Fruit fly (Drosophila melanogaster) whole organism, embryonic: Measurements from ENCODE around the gene CG13029.
A peak's percentile ranks its signal among the peaks of the same experiment; 100 is the strongest.

Experiments
- Atf6 ChIP-seq: fragments of 200-800 bp; sonication (Bioruptor generic); IDR thresholded peaks from 2 replicates; pipeline ENCODE4 v1.3.6; 2022; ENCODE audit warnings: missing biosample characterization, missing genetic modification characterization
- CG11247 ChIP-seq: fragments of 200-800 bp; sonication (Bioruptor generic); IDR thresholded peaks from 2 replicates; pipeline ENCODE4 v1.3.6; 2022; ENCODE audit warnings: missing biosample characterization, missing genetic modification characterization
- CG11504 ChIP-seq: fragments of 200-800 bp; sonication (Bioruptor generic); optimal IDR thresholded peaks from 3 replicates; lab custom pipeline; 2019; ENCODE audit warnings: missing biosample characterization, mild to moderate bottlenecking, missing genetic modification characterization, moderate library complexity
- CG12769 ChIP-seq: fragments of 200-800 bp; sonication (Bioruptor generic); optimal IDR thresholded peaks from 2 replicates; lab custom pipeline; 2019; ENCODE audit warnings: missing biosample characterization, mild to moderate bottlenecking, missing genetic modification characterization, moderate library complexity
- CG13296 ChIP-seq: fragments of 200-800 bp; sonication (Bioruptor generic); optimal IDR thresholded peaks from 3 replicates; lab custom pipeline; 2018; ENCODE audit warnings: missing biosample characterization, mild to moderate bottlenecking, missing genetic modification characterization
- CG15514 ChIP-seq: fragments of 200-800 bp; sonication (Bioruptor generic); optimal IDR thresholded peaks from 3 replicates; lab custom pipeline; 2017; ENCODE audit warnings: missing biosample characterization, missing genetic modification characterization, mild to moderate bottlenecking, moderate library complexity, missing genetic modification reagents
- CG16815 ChIP-seq: fragments of 200-800 bp; sonication (Bioruptor generic); optimal IDR thresholded peaks from 3 replicates; lab custom pipeline; 2017; ENCODE audit warnings: missing biosample characterization, mild to moderate bottlenecking, missing genetic modification characterization
- CG17385 ChIP-seq: fragments of 200-800 bp; sonication (Bioruptor generic); optimal IDR thresholded peaks from 3 replicates; lab custom pipeline; 2018; ENCODE audit warnings: missing biosample characterization, mild to moderate bottlenecking, missing genetic modification characterization
- CG2678 ChIP-seq: fragments of 200-800 bp; sonication (Bioruptor generic); optimal IDR thresholded peaks from 3 replicates; lab custom pipeline; 2019; ENCODE audit warnings: missing biosample characterization, mild to moderate bottlenecking, missing genetic modification characterization, moderate library complexity
- CG32532 ChIP-seq: fragments of 200-800 bp; sonication (Bioruptor generic); IDR thresholded peaks from 2 replicates; pipeline ENCODE4 v1.3.6; 2022; ENCODE audit warnings: missing biosample characterization, missing genetic modification characterization
- CG3281 ChIP-seq: fragments of 200-800 bp; sonication (Bioruptor generic); optimal IDR thresholded peaks from 3 replicates; lab custom pipeline; 2017; ENCODE audit warnings: missing biosample characterization, mild to moderate bottlenecking, missing genetic modification characterization
- CG34422 ChIP-seq: fragments of 200-800 bp; sonication (Bioruptor generic); IDR thresholded peaks from 3 replicates; pipeline ENCODE4 v1.3.6; 2022; ENCODE audit warnings: missing biosample characterization, missing genetic modification characterization
- CG43689 ChIP-seq: fragments of 200-800 bp; sonication (Bioruptor generic); IDR thresholded peaks from 2 replicates; pipeline ENCODE4 v1.3.6; 2022; ENCODE audit warnings: missing biosample characterization, missing genetic modification characterization
- CG6765 ChIP-seq: fragments of 200-800 bp; sonication (Bioruptor generic); optimal IDR thresholded peaks from 3 replicates; lab custom pipeline; 2017; ENCODE audit warnings: missing biosample characterization, mild to moderate bottlenecking, missing genetic modification characterization
- CG6813 ChIP-seq: fragments of 200-800 bp; sonication (Bioruptor generic); optimal IDR thresholded peaks from 2 replicates; lab custom pipeline; 2017; ENCODE audit warnings: missing biosample characterization, missing genetic modification characterization, mild to moderate bottlenecking, moderate library complexity, missing genetic modification reagents
- CG7786 ChIP-seq: fragments of 200-800 bp; sonication (Bioruptor generic); optimal IDR thresholded peaks from 2 replicates; lab custom pipeline; 2016; ENCODE audit warnings: missing biosample characterization, missing genetic modification characterization
- CG8281 ChIP-seq: fragments of 200-800 bp; sonication (Bioruptor generic); optimal IDR thresholded peaks from 2 replicates; lab custom pipeline; 2018; ENCODE audit warnings: missing biosample characterization, mild to moderate bottlenecking, missing genetic modification characterization, moderate library complexity
- CG9727 ChIP-seq: fragments of 200-800 bp; sonication (Bioruptor generic); optimal IDR thresholded peaks from 3 replicates; lab custom pipeline; 2017; ENCODE audit warnings: missing biosample characterization, mild to moderate bottlenecking, missing genetic modification characterization
- CG9797 ChIP-seq: fragments of 200-800 bp; sonication (Bioruptor generic); optimal IDR thresholded peaks from 3 replicates; lab custom pipeline; 2018; ENCODE audit warnings: missing biosample characterization, mild to moderate bottlenecking, missing genetic modification characterization
- CoRest ChIP-seq: fragments of 200-800 bp; sonication (Bioruptor generic); optimal IDR thresholded peaks from 3 replicates; lab custom pipeline; 2018; ENCODE audit warnings: missing biosample characterization, mild to moderate bottlenecking, missing genetic modification characterization, moderate library complexity
- D19B ChIP-seq: fragments of 200-800 bp; sonication (Bioruptor generic); optimal IDR thresholded peaks from 2 replicates; lab custom pipeline; 2017; ENCODE audit warnings: missing biosample characterization, mild to moderate bottlenecking, missing genetic modification characterization
- Drgx ChIP-seq: fragments of 200-800 bp; sonication (Bioruptor generic); IDR thresholded peaks from 2 replicates; pipeline ENCODE4 v1.3.6; 2022; ENCODE audit warnings: missing biosample characterization, missing genetic modification characterization
- Eip74EF ChIP-seq, 2 experiments: fragments of 200-800 bp in 1 of 2; fragments of >200 bp in 1 of 2; sonication (Bioruptor generic) in 1 of 2; optimal IDR thresholded peaks; 2 replicates each; lab custom pipeline; 2017 to 2019; ENCODE audit warnings: missing biosample characterization in 2 of 2, missing genetic modification characterization in 2 of 2, mild to moderate bottlenecking in 1 of 2, moderate library complexity in 1 of 2
- Fer1 ChIP-seq: fragments of 200-800 bp; sonication (Bioruptor generic); optimal IDR thresholded peaks from 2 replicates; lab custom pipeline; 2017; ENCODE audit warnings: missing biosample characterization, mild to moderate bottlenecking, missing genetic modification characterization
- GATAe ChIP-seq: fragments of 200-800 bp; sonication (Bioruptor generic); conservative IDR thresholded peaks from 2 replicates; pipeline ENCODE4 v1.3.6; 2022; ENCODE audit warnings: missing biosample characterization, missing genetic modification characterization
- Hmr ChIP-seq: fragments of 200-800 bp; sonication (Bioruptor generic); optimal IDR thresholded peaks from 3 replicates; lab custom pipeline; 2017; ENCODE audit warnings: mild to moderate bottlenecking, missing biosample characterization, missing genetic modification reagents, missing genetic modification characterization
- Med ChIP-seq: fragments of 200-800 bp; sonication (Bioruptor generic); peaks from one replicate; lab custom pipeline; 2016; ENCODE audit warnings: missing biosample characterization, missing genetic modification characterization, mild to moderate bottlenecking, inconsistent platforms, moderate library complexity
- Meics ChIP-seq: fragments of 200-800 bp; sonication (Bioruptor generic); optimal IDR thresholded peaks from 2 replicates; lab custom pipeline; 2017; ENCODE audit warnings: missing biosample characterization, mild to moderate bottlenecking, missing genetic modification characterization
- Mrtf ChIP-seq: fragments of 200-800 bp; sonication (Bioruptor generic); IDR thresholded peaks from 3 replicates; pipeline ENCODE4 v1.3.6; 2022; ENCODE audit warnings: missing biosample characterization, missing genetic modification characterization
- NC2β ChIP-seq: fragments of 200-800 bp; sonication (Bioruptor generic); optimal IDR thresholded peaks from 2 replicates; lab custom pipeline; 2016; ENCODE audit warnings: missing biosample characterization, missing genetic modification characterization
- Oli ChIP-seq: fragments of 200-800 bp; sonication (Bioruptor generic); optimal IDR thresholded peaks from 2 replicates; lab custom pipeline; 2018; ENCODE audit warnings: missing biosample characterization, mild to moderate bottlenecking, missing genetic modification characterization, moderate library complexity
- PHDP ChIP-seq: fragments of 200-800 bp; sonication (Bioruptor generic); optimal IDR thresholded peaks from 3 replicates; lab custom pipeline; 2018; ENCODE audit warnings: missing biosample characterization, mild to moderate bottlenecking, missing genetic modification characterization, moderate library complexity
- Rfx ChIP-seq: fragments of 200-800 bp; sonication (Bioruptor generic); IDR thresholded peaks from 2 replicates; pipeline ENCODE4 v1.3.6; 2022; ENCODE audit warnings: missing biosample characterization, missing genetic modification characterization
- Sry-δ ChIP-seq: fragments of 200-800 bp; sonication (Bioruptor generic); optimal IDR thresholded peaks from 2 replicates; lab custom pipeline; 2016; ENCODE audit warnings: missing biosample characterization, missing genetic modification characterization
- Vsx1 ChIP-seq: fragments of 200-800 bp; sonication (Bioruptor generic); optimal IDR thresholded peaks from 2 replicates; lab custom pipeline; 2017; ENCODE audit warnings: missing biosample characterization, mild to moderate bottlenecking, missing genetic modification characterization, missing genetic modification reagents
- bcd ChIP-seq: fragments of 200-800 bp; sonication (Bioruptor generic); optimal IDR thresholded peaks from 2 replicates; lab custom pipeline; 2017; ENCODE audit warnings: missing biosample characterization, mild to moderate bottlenecking, missing genetic modification characterization
- bowl ChIP-seq: fragments of 200-800 bp; sonication (Bioruptor generic); IDR thresholded peaks from 2 replicates; pipeline ENCODE4 v1.3.6; 2022; ENCODE audit warnings: missing biosample characterization, missing genetic modification characterization
- br ChIP-seq: fragments of >200 bp; optimal IDR thresholded peaks from 2 replicates; lab custom pipeline; 2017
- dmrt99B ChIP-seq: fragments of 200-800 bp; sonication (Bioruptor generic); optimal IDR thresholded peaks from 2 replicates; lab custom pipeline; 2018; ENCODE audit warnings: missing biosample characterization, mild to moderate bottlenecking, missing genetic modification characterization, moderate library complexity
- eyg ChIP-seq: fragments of 200-800 bp; sonication (Bioruptor generic); optimal IDR thresholded peaks from 3 replicates; lab custom pipeline; 2016; ENCODE audit warnings: missing biosample characterization, missing genetic modification characterization
- gem ChIP-seq: fragments of 200-800 bp; sonication (Bioruptor generic); optimal IDR thresholded peaks from 2 replicates; lab custom pipeline; 2019; ENCODE audit warnings: missing biosample characterization, mild to moderate bottlenecking, missing genetic modification characterization, moderate library complexity
- hbn ChIP-seq: fragments of 200-800 bp; sonication (Bioruptor generic); IDR thresholded peaks from 2 replicates; pipeline ENCODE4 v1.3.6; 2022; ENCODE audit warnings: missing biosample characterization, missing genetic modification characterization; ENCODE audit not compliant: partially characterized antibody
- hkb ChIP-seq, 2 experiments: fragments of 200-800 bp in 1 of 2; fragments of >200 bp in 1 of 2; sonication (Bioruptor generic) in 1 of 2; IDR thresholded peaks in 1 of 2; optimal IDR thresholded peaks in 1 of 2; 2 replicates each; pipeline versions ENCODE4 v1.3.6 to Lab custom; 2017 to 2022; ENCODE audit warnings: missing biosample characterization in 1 of 2, missing genetic modification characterization in 1 of 2
- lab ChIP-seq: fragments of 200-800 bp; sonication (Bioruptor generic); optimal IDR thresholded peaks from 3 replicates; lab custom pipeline; 2017; ENCODE audit warnings: missing biosample characterization, missing genetic modification characterization, mild to moderate bottlenecking, moderate library complexity, missing genetic modification reagents
- sc ChIP-seq, 3 experiments: fragments of >200 bp in 2 of 3; fragments of 200-800 bp in 1 of 3; sonication (Bioruptor generic) in 1 of 3; optimal IDR thresholded peaks; 2 replicates in 2 of 3; 3 replicates in 1 of 3; lab custom pipeline; 2017; ENCODE audit warnings: mild to moderate bottlenecking in 1 of 3, missing biosample characterization in 1 of 3, missing genetic modification characterization in 1 of 3, missing genetic modification reagents in 1 of 3
- sisA ChIP-seq: fragments of 200-800 bp; sonication (Bioruptor generic); IDR thresholded peaks from 2 replicates; pipeline ENCODE4 v1.3.6; 2022; ENCODE audit warnings: missing biosample characterization, missing genetic modification characterization
- sug ChIP-seq: fragments of 200-800 bp; optimal IDR thresholded peaks from 2 replicates; lab custom pipeline; 2019; ENCODE audit warnings: missing biosample characterization, mild to moderate bottlenecking, missing genetic modification characterization, moderate library complexity
- unpg ChIP-seq: fragments of 200-800 bp; sonication (Bioruptor generic); optimal IDR thresholded peaks from 3 replicates; lab custom pipeline; 2018; ENCODE audit warnings: missing biosample characterization, mild to moderate bottlenecking, missing genetic modification characterization, moderate library complexity

Gene CG13029

dm6 chr3L:16893647-16894046 lies 33.2 kb downstream of the CG13029 start (continued):
- no peak for TF ChIP-seq br
- TF ChIP-seq sug (tag; lab: Kevin White, UChicago), result peak; percentile 17
- TF ChIP-seq D19B, result peak; percentile 30
- TF ChIP-seq CG11247 (GFP tag; lab: Robert Waterston, UW), result no peak
- TF ChIP-seq Rfx (GFP tag; lab: Robert Waterston, UW), result peak; percentile 33; the same call in 1 of the 2 replicates
- peak; percentile 1 for TF ChIP-seq bcd (GFP tag; lab: Kevin White, UChicago)
- no peak for TF ChIP-seq CG43689 (GFP tag; lab: Robert Waterston, UW)
- TF ChIP-seq CG11504, result peak; percentile 63
- TF ChIP-seq Med (GFP tag; lab: Kevin White, UChicago), result peak; percentile 76
- TF ChIP-seq CG16815 (GFP tag; lab: Kevin White, UChicago), result no peak
- no peak for TF ChIP-seq bowl
- TF ChIP-seq gem (tag; lab: Kevin White, UChicago), result peak; percentile 54
- peak; percentile 1 for TF ChIP-seq Oli (tag; lab: Kevin White, UChicago)
- peak; percentile 6 for TF ChIP-seq Fer1 (GFP tag; lab: Kevin White, UChicago)
- no peak for TF ChIP-seq eyg (GFP tag; lab: Kevin White, UChicago)
- TF ChIP-seq Vsx1 (GFP tag; lab: Kevin White, UChicago), result no peak
- peak; percentile 7 for TF ChIP-seq CG12769 (tag; lab: Kevin White, UChicago)
- TF ChIP-seq unpg (GFP tag; lab: Kevin White, UChicago), result peak; percentile 15
- no peak for TF ChIP-seq Mrtf (GFP tag; lab: Robert Waterston, UW)
- TF ChIP-seq CG9727 (GFP tag; lab: Kevin White, UChicago), result peak; percentile 9
- TF ChIP-seq dmrt99B (tag; lab: Kevin White, UChicago), result peak; percentile 42
- peak; percentile 22 for TF ChIP-seq PHDP (tag; lab: Kevin White, UChicago)
- peak; percentile 3 for TF ChIP-seq CG7786
- peak; percentile 64 for TF ChIP-seq lab (GFP tag; lab: Kevin White, UChicago)
- TF ChIP-seq CG9797 (GFP tag; lab: Kevin White, UChicago), result no peak
- TF ChIP-seq CG13296, result peak; percentile 4
- no peak for TF ChIP-seq CG8281 (tag; lab: Kevin White, UChicago)
- TF ChIP-seq CG32532 (GFP tag; lab: Robert Waterston, UW), result peak; percentile 43; the same call in 1 of the 2 replicates
- peak; percentile 38 for TF ChIP-seq CG17385
- TF ChIP-seq CG6765 (GFP tag; lab: Kevin White, UChicago), result peak; percentile 5
- TF ChIP-seq sc (optimal IDR thresholded peaks at IDR 0.05; lab: Kevin White, UChicago), result no peak
- no peak for TF ChIP-seq sc (GFP tag; optimal IDR thresholded peaks at IDR 0.05; lab: Kevin White, UChicago)
- TF ChIP-seq CG3281 (GFP tag; lab: Kevin White, UChicago), result peak; percentile 35
- TF ChIP-seq Atf6, result peak; percentile 10; the same call in 1 of the 2 replicates
- TF ChIP-seq hbn (GFP tag; lab: Robert Waterston, UW), result no peak
- no peak for TF ChIP-seq CG6813
- peak; percentile 31 for TF ChIP-seq Hmr (GFP tag; lab: Kevin White, UChicago)
- TF ChIP-seq hkb (optimal IDR thresholded peaks at IDR 0.05; lab: Kevin White, UChicago), result no peak
- peak; percentile 41; the same call in 1 of the 2 replicates for TF ChIP-seq hkb (GFP tag; IDR thresholded peaks at IDR 0.05; lab: Robert Waterston, UW)
- no peak for TF ChIP-seq Sry-δ (GFP tag; lab: Kevin White, UChicago)
- no peak for TF ChIP-seq NC2β
- TF ChIP-seq Eip74EF (GFP tag; optimal IDR thresholded peaks at IDR 0.05; lab: Kevin White, UChicago), result no peak
- peak; percentile 41 for TF ChIP-seq CoRest
- TF ChIP-seq CG2678 (tag; lab: Kevin White, UChicago), result peak; percentile 65
- TF ChIP-seq sisA, result 0 out of 2 replicates have a peak, but pooled peaks have one; percentile 8
- peak; percentile 37; the same call in 1 of the 2 replicates for TF ChIP-seq Drgx (GFP tag; lab: Robert Waterston, UW)
- TF ChIP-seq CG15514, result peak; percentile 19
- peak; percentile 42 for TF ChIP-seq Meics
- no peak for TF ChIP-seq GATAe (GFP tag; lab: Robert Waterston, UW)
- TF ChIP-seq CG34422 (GFP tag; lab: Robert Waterston, UW), result no peak
